Worm (Caenorhabditis elegans): Measurements from ENCODE around the gene Y48A6B.8.

The Y48A6B.8 gene

ce11 chrIII:10989491-10990032 is 39.7 kb downstream of the Y48A6B.8 start:
- TF ChIP-seq nhr-6 (tag; optimal IDR thresholded peaks at IDR 0.05), result peak; percentile 65
- peak; percentile 99 for TF ChIP-seq hmg-1.1 (GFP tag; IDR thresholded peaks at IDR 0.05)
- peak; percentile 98 for TF ChIP-seq vab-7 (GFP tag; IDR thresholded peaks at IDR 0.05)
- TF ChIP-seq F44E2.7 (GFP tag; IDR thresholded peaks at IDR 0.05), result peak; percentile 97
- peak; percentile 96 for TF ChIP-seq mes-2 (tag; optimal IDR thresholded peaks at IDR 0.05; ENCODE audit: poor library complexity, severe bottlenecking)
- TF ChIP-seq nhr-48 (tag; optimal IDR thresholded peaks at IDR 0.05), result peak; percentile 87
- TF ChIP-seq T26A8.4 (GFP tag; IDR thresholded peaks at IDR 0.05), result peak; percentile 98
- TF ChIP-seq ama-1 (optimal IDR thresholded peaks at IDR 0.05), result peak; percentile 55
- peak; percentile 80 for TF ChIP-seq cey-2 (tag; optimal IDR thresholded peaks at IDR 0.05; ENCODE audit: borderline replicate concordance, insufficient read depth)
- peak; percentile 95 for TF ChIP-seq dmd-6 (GFP tag; IDR thresholded peaks at IDR 0.05)
- TF ChIP-seq unc-39 (tag; optimal IDR thresholded peaks at IDR 0.05), result peak; percentile 77
- TF ChIP-seq egl-43 (GFP tag; IDR thresholded peaks at IDR 0.05), result peak; percentile 99
- peak; percentile 90 for TF ChIP-seq nhr-11 (tag; optimal IDR thresholded peaks at IDR 0.05)
- TF ChIP-seq zip-2 (tag; optimal IDR thresholded peaks at IDR 0.05), result peak; percentile 91
- peak; percentile 94 for TF ChIP-seq lin-13 (GFP tag; optimal IDR thresholded peaks at IDR 0.05)
- no peak for TF ChIP-seq ceh-82 (tag; optimal IDR thresholded peaks at IDR 0.05)
- peak; percentile 93 for TF ChIP-seq mdt-29 (GFP tag; IDR thresholded peaks at IDR 0.05)
- peak; percentile 96 for TF ChIP-seq D1046.2 (GFP tag; IDR thresholded peaks at IDR 0.05)
- peak; percentile 85; the same call in 1 of the 2 replicates for TF ChIP-seq tag-97 (GFP tag; IDR thresholded peaks at IDR 0.05)
- TF ChIP-seq nhr-237 (tag; optimal IDR thresholded peaks at IDR 0.05), result peak; percentile 35
- TF ChIP-seq unc-62 (GFP tag; optimal IDR thresholded peaks at IDR 0.05 in 1 of 2), result peak in 1 of 2 experiments; percentile 100
- TF ChIP-seq unc-62 (tag; optimal IDR thresholded peaks at IDR 0.05), result peak; percentile 59
- peak; percentile 81 to 94 for TF ChIP-seq lsy-2 (tag; optimal IDR thresholded peaks at IDR 0.05)
- peak; percentile 95 for TF ChIP-seq zfp-3 (GFP tag; conservative IDR thresholded peaks at IDR 0.05)
- peak; percentile 94 for TF ChIP-seq saeg-2 (GFP tag; IDR thresholded peaks at IDR 0.05)
- no peak for TF ChIP-seq ztf-11 (tag; optimal IDR thresholded peaks at IDR 0.05)
- TF ChIP-seq daf-12 (tag; optimal IDR thresholded peaks at IDR 0.05), result no peak
- TF ChIP-seq sdz-12 (GFP tag; optimal IDR thresholded peaks at IDR 0.05), result peak; percentile 92
- TF ChIP-seq fkh-10 (GFP tag; optimal IDR thresholded peaks at IDR 0.05), result peak; percentile 84
- peak; percentile 99 for TF ChIP-seq F26F4.8 (GFP tag; conservative IDR thresholded peaks at IDR 0.05)
- peak; percentile 97 for TF ChIP-seq daf-19 (GFP tag; conservative IDR thresholded peaks at IDR 0.05)
- peak; percentile 89 to 92 for TF ChIP-seq daf-16 (GFP tag; optimal IDR thresholded peaks at IDR 0.05)
- peak; percentile 87 for TF ChIP-seq daf-16 (tag; optimal IDR thresholded peaks at IDR 0.05)
- TF ChIP-seq nhr-42 (GFP tag; IDR thresholded peaks at IDR 0.05), result peak; percentile 93
- peak; percentile 48 for TF ChIP-seq lin-15B (tag; optimal IDR thresholded peaks at IDR 0.05)
- TF ChIP-seq ceh-20 (GFP tag; IDR thresholded peaks at IDR 0.05), result peak; percentile 97
- TF ChIP-seq nhr-10 (tag; optimal IDR thresholded peaks at IDR 0.05), result peak; percentile 74
- peak; percentile 100 for TF ChIP-seq snpc-4 (tag; optimal IDR thresholded peaks at IDR 0.05)
- TF ChIP-seq skn-1 (tag; optimal IDR thresholded peaks at IDR 0.05), result no peak
- peak; percentile 95 for TF ChIP-seq spr-1 (tag; optimal IDR thresholded peaks at IDR 0.05)
- TF ChIP-seq hlh-30 (tag; optimal IDR thresholded peaks at IDR 0.05; ENCODE audit: insufficient read depth), result peak; percentile 94
- peak; percentile 89 for TF ChIP-seq egl-27 (tag; optimal IDR thresholded peaks at IDR 0.05)
- peak; percentile 85 for TF ChIP-seq T20F7.1 (GFP tag; optimal IDR thresholded peaks at IDR 0.05)
- peak; percentile 94 for TF ChIP-seq jun-1 (tag; optimal IDR thresholded peaks at IDR 0.05)
- TF ChIP-seq mdl-1 (tag; optimal IDR thresholded peaks at IDR 0.05), result peak; percentile 50 to 64
- peak; percentile 96 for TF ChIP-seq gei-8 (GFP tag; optimal IDR thresholded peaks at IDR 0.05)
- TF ChIP-seq aly-2 (tag; optimal IDR thresholded peaks at IDR 0.05), result no peak
- TF ChIP-seq snpc-1.2 (GFP tag; IDR thresholded peaks at IDR 0.05), result peak; percentile 93
- peak; percentile 91 for TF ChIP-seq mxl-2 (GFP tag; conservative IDR thresholded peaks at IDR 0.05)
- TF ChIP-seq ztf-7 (tag; optimal IDR thresholded peaks at IDR 0.05), result peak; percentile 93
- TF ChIP-seq F10B5.3 (tag; optimal IDR thresholded peaks at IDR 0.05), result peak; percentile 91
- no peak for TF ChIP-seq lin-39 (tag; optimal IDR thresholded peaks at IDR 0.05)
